Worm (Caenorhabditis elegans) whole organism, L4 larva: Measurements from ENCODE around the gene Y42H9AR.1.

ENCODE experiments used
- F10B5.3 ChIP-seq: sonication (generic microtip); optimal IDR thresholded peaks from 2 replicates; lab custom pipeline; 2016; ENCODE audit warnings: mild to moderate bottlenecking, missing genetic modification characterization, missing compliant biosample characterization
- F44E2.7 ChIP-seq: fragments of 200-800 bp; sonication (Bioruptor generic); IDR thresholded peaks from 2 replicates; pipeline ENCODE4 v2.1.2; 2022; ENCODE audit warnings: missing genetic modification characterization, missing compliant biosample characterization
- T20F7.1 ChIP-seq: fragments of 200-800 bp; sonication (Bioruptor generic); optimal IDR thresholded peaks from 2 replicates; lab custom pipeline; 2018; ENCODE audit warnings: mild to moderate bottlenecking, missing genetic modification characterization, missing compliant biosample characterization
- Y105C5A.15 ChIP-seq: fragments of 200-800 bp; sonication (Bioruptor generic); IDR thresholded peaks from 2 replicates; pipeline ENCODE4 v1.3.6; 2022; ENCODE audit warnings: missing genetic modification characterization, missing compliant biosample characterization
- aha-1 ChIP-seq: fragments of 150-350 bp; peaks from one replicate; lab custom pipeline; 2014; ENCODE audit warnings: missing biosample characterization, missing genetic modification characterization
- aly-2 ChIP-seq: sonication (generic microtip); optimal IDR thresholded peaks from 2 replicates; lab custom pipeline; 2018; ENCODE audit warnings: missing biosample characterization, missing genetic modification characterization
- ceh-62 ChIP-seq: sonication (generic microtip); optimal IDR thresholded peaks from 2 replicates; lab custom pipeline; 2017; ENCODE audit warnings: missing biosample characterization, missing genetic modification characterization
- daf-16 ChIP-seq, 3 experiments: sonication (generic microtip); optimal IDR thresholded peaks; 2 replicates each; lab custom pipeline; 2016 to 2017; ENCODE audit warnings: missing genetic modification characterization in 3 of 3, missing genetic modification reagents in 3 of 3, mild to moderate bottlenecking in 2 of 3, missing compliant biosample characterization in 2 of 3, missing biosample characterization in 1 of 3, moderate library complexity in 1 of 3
- dpl-1 ChIP-seq: fragments of 150-350 bp; optimal IDR thresholded peaks from 2 replicates; lab custom pipeline; 2014; ENCODE audit warnings: missing biosample characterization, missing genetic modification reagents, missing genetic modification characterization
- dve-1 ChIP-seq: sonication (generic microtip); optimal IDR thresholded peaks from 2 replicates; lab custom pipeline; 2017; ENCODE audit warnings: antibody characterized with exemption, mild to moderate bottlenecking, missing genetic modification characterization, missing compliant biosample characterization; ENCODE audit not compliant: insufficient read depth
- egl-27 ChIP-seq: sonication (generic microtip); optimal IDR thresholded peaks from 3 replicates; lab custom pipeline; 2017; ENCODE audit warnings: missing biosample characterization, missing genetic modification reagents, missing genetic modification characterization
- egl-43 ChIP-seq: fragments of 200-800 bp; sonication (Bioruptor generic); IDR thresholded peaks from 2 replicates; pipeline ENCODE4 v1.3.6; 2022; ENCODE audit warnings: missing genetic modification reagents, missing genetic modification characterization, missing compliant biosample characterization
- hif-1 ChIP-seq, 2 experiments: sonication (generic microtip); optimal IDR thresholded peaks; 2 replicates each; lab custom pipeline; 2016 to 2017; ENCODE audit warnings: missing compliant biosample characterization in 2 of 2, missing genetic modification characterization in 2 of 2, missing genetic modification reagents in 2 of 2, missing genotype in 2 of 2, mild to moderate bottlenecking in 1 of 2
- hlh-30 ChIP-seq: sonication (generic microtip); optimal IDR thresholded peaks from 2 replicates; lab custom pipeline; 2017; ENCODE audit warnings: antibody characterized with exemption, mild to moderate bottlenecking, missing genetic modification characterization, missing compliant biosample characterization; ENCODE audit not compliant: insufficient read depth
- hmg-1.1 ChIP-seq: fragments of 200-800 bp; sonication (Bioruptor generic); IDR thresholded peaks from 2 replicates; pipeline ENCODE4 v1.3.6; 2022; ENCODE audit warnings: missing genetic modification reagents, missing genetic modification characterization, missing compliant biosample characterization
- lim-7 ChIP-seq: fragments of 200-800 bp; sonication (Bioruptor generic); IDR thresholded peaks from 2 replicates; pipeline ENCODE4 v1.3.6; 2022; ENCODE audit warnings: missing genetic modification characterization, missing compliant biosample characterization
- lin-1 ChIP-seq: fragments of 200-800 bp; sonication (Bioruptor generic); IDR thresholded peaks from 2 replicates; pipeline ENCODE4 v1.3.6; 2022; ENCODE audit warnings: missing genetic modification reagents, missing genetic modification characterization, missing compliant biosample characterization
- lsy-2 ChIP-seq, 2 experiments: fragments of 150-350 bp in 1 of 2; sonication (generic microtip) in 1 of 2; optimal IDR thresholded peaks; 2 replicates each; lab custom pipeline; 2014 to 2017; ENCODE audit warnings: missing biosample characterization in 2 of 2, missing genetic modification characterization in 2 of 2
- madf-9 ChIP-seq: fragments of 200-800 bp; sonication (Bioruptor generic); conservative IDR thresholded peaks from 2 replicates; pipeline ENCODE4 v1.3.6; 2022; ENCODE audit warnings: missing genetic modification reagents, missing genetic modification characterization, missing compliant biosample characterization
- mdt-29 ChIP-seq: fragments of 200-800 bp; sonication (Bioruptor generic); IDR thresholded peaks from 2 replicates; pipeline ENCODE4 v1.3.6; 2022; ENCODE audit warnings: missing genetic modification reagents, missing genetic modification characterization, missing compliant biosample characterization
- mes-2 ChIP-seq: sonication (generic microtip); optimal IDR thresholded peaks from 2 replicates; lab custom pipeline; 2016; ENCODE audit warnings: missing genotype, mild to moderate bottlenecking, missing genetic modification characterization, missing compliant biosample characterization; ENCODE audit not compliant: poor library complexity, severe bottlenecking
- mxl-2 ChIP-seq: fragments of 200-800 bp; sonication (Bioruptor generic); conservative IDR thresholded peaks from 2 replicates; pipeline ENCODE4 v1.3.6; 2022; ENCODE audit warnings: missing genetic modification reagents, missing genetic modification characterization, missing compliant biosample characterization
- nhr-41 ChIP-seq: fragments of 200-800 bp; sonication (Bioruptor generic); IDR thresholded peaks from 2 replicates; pipeline ENCODE4 v1.3.6; 2022; ENCODE audit warnings: missing genetic modification reagents, missing genetic modification characterization, missing compliant biosample characterization
- nhr-42 ChIP-seq: fragments of 200-800 bp; sonication (Bioruptor generic); IDR thresholded peaks from 2 replicates; pipeline ENCODE4 v1.3.6; 2022; ENCODE audit warnings: missing genetic modification characterization, missing compliant biosample characterization
- nhr-77 ChIP-seq: fragments of 150-350 bp; optimal IDR thresholded peaks from 2 replicates; lab custom pipeline; 2014; ENCODE audit warnings: missing biosample characterization, missing genetic modification characterization
- pha-4 ChIP-seq, 2 experiments: fragments of 150-350 bp in 1 of 2; fragments of 200-800 bp in 1 of 2; sonication (Bioruptor generic) in 1 of 2; IDR thresholded peaks in 1 of 2; optimal IDR thresholded peaks in 1 of 2; 2 replicates each; pipeline versions ENCODE4 v1.3.6 to Lab custom; 2014 to 2022; ENCODE audit warnings: missing genetic modification characterization in 2 of 2, missing genetic modification reagents in 2 of 2, missing biosample characterization in 1 of 2, missing compliant biosample characterization in 1 of 2
- rbr-2 ChIP-seq: sonication (generic microtip); optimal IDR thresholded peaks from 2 replicates; lab custom pipeline; 2016; ENCODE audit warnings: missing genotype, missing genetic modification characterization, missing compliant biosample characterization
- skn-1 ChIP-seq: fragments of 150-350 bp; optimal IDR thresholded peaks from 2 replicates; lab custom pipeline; 2014; ENCODE audit warnings: missing biosample characterization, missing genetic modification characterization
- tag-97 ChIP-seq: fragments of 200-800 bp; sonication (Bioruptor generic); IDR thresholded peaks from 2 replicates; pipeline ENCODE4 v1.3.6; 2022; ENCODE audit warnings: missing genetic modification characterization, missing compliant biosample characterization
- unc-62 ChIP-seq, 3 experiments: fragments of 150-350 bp in 1 of 3; sonication (generic microtip); optimal IDR thresholded peaks in 2 of 3; peaks in 1 of 3; 1 replicate in 1 of 3; 2 replicates in 2 of 3; lab custom pipeline; 2014 to 2017; ENCODE audit warnings: missing biosample characterization in 3 of 3, missing genetic modification characterization in 3 of 3, missing genetic modification reagents in 3 of 3, missing genotype in 1 of 3
- zfp-2 ChIP-seq: sonication (generic microtip); optimal IDR thresholded peaks from 2 replicates; lab custom pipeline; 2016; ENCODE audit warnings: mild to moderate bottlenecking, missing genetic modification characterization, missing compliant biosample characterization
- zip-11 ChIP-seq: fragments of 200-800 bp; sonication (Bioruptor generic); IDR thresholded peaks from 2 replicates; pipeline ENCODE4 v1.3.6; 2022; ENCODE audit warnings: missing genetic modification characterization, missing compliant biosample characterization
- zip-2 ChIP-seq: fragments of 150-350 bp; optimal IDR thresholded peaks from 2 replicates; lab custom pipeline; 2014; ENCODE audit warnings: missing biosample characterization, missing genetic modification characterization
- ztf-11 ChIP-seq: fragments of 150-350 bp; optimal IDR thresholded peaks from 2 replicates; lab custom pipeline; 2014; ENCODE audit warnings: missing biosample characterization, missing genetic modification characterization

Gene Y42H9AR.1

ce11 chrIV:8112187-8112586 is 1.0 kb upstream of the Y42H9AR.1 start, which contains the start of gene Y42H9AR.4 (continued):
- peak; percentile 9 for TF ChIP-seq hlh-30 (tag; lab: Kevin White, UChicago)
- peak; percentile 3 for TF ChIP-seq nhr-77 (tag; lab: Kevin White, UChicago)
- no peak for TF ChIP-seq nhr-42 (GFP tag; lab: Robert Waterston, UW)
- TF ChIP-seq hif-1 (tag; optimal IDR thresholded peaks at IDR 0.05; lab: Kevin White, UChicago): no peak
- no peak for TF ChIP-seq egl-27 (tag; lab: Kevin White, UChicago)
- TF ChIP-seq skn-1 (tag; lab: Kevin White, UChicago): no peak
- no peak for TF ChIP-seq ztf-11
- no peak for TF ChIP-seq mdt-29 (GFP tag; lab: Robert Waterston, UW)
- peak; percentile 29 for TF ChIP-seq rbr-2 (tag; lab: Kevin White, UChicago)
- no peak for TF ChIP-seq F44E2.7 (GFP tag; lab: Robert Waterston, UW)
- TF ChIP-seq ceh-62 (tag; lab: Kevin White, UChicago): no peak
- no peak for TF ChIP-seq aly-2 (tag; lab: Kevin White, UChicago)
- TF ChIP-seq Y105C5A.15 (GFP tag; lab: Robert Waterston, UW): no peak
- TF ChIP-seq zip-2 (tag; lab: Kevin White, UChicago): no peak
- TF ChIP-seq egl-43: no peak
- TF ChIP-seq dve-1 (tag; lab: Kevin White, UChicago): peak; percentile 34
- TF ChIP-seq zfp-2 (tag; lab: Kevin White, UChicago): no peak
- peak in 1 of 2 experiments; percentile 45 for TF ChIP-seq lsy-2 (tag; optimal IDR thresholded peaks at IDR 0.05; lab: Kevin White, UChicago)
- TF ChIP-seq lim-7: no peak
- no peak for TF ChIP-seq zip-11 (GFP tag; lab: Robert Waterston, UW)
- no peak for TF ChIP-seq dpl-1 (GFP tag; lab: Kevin White, UChicago)

- TF ChIP-seq nhr-77 (tag; lab: Kevin White, UChicago) (no peak), F10B5.3 (tag; lab: Kevin White, UChicago) (no peak), unc-62 (GFP tag; optimal IDR thresholded peaks at IDR 0.05 in 1 of 2; lab: Kevin White, UChicago) (no peak), unc-62 (tag; optimal IDR thresholded peaks at IDR 0.05; lab: Kevin White, UChicago) (no peak), dve-1 (tag; lab: Kevin White, UChicago) (no peak), nhr-41 (GFP tag; lab: Robert Waterston, UW) (no peak), mes-2 (tag; lab: Kevin White, UChicago) (peak; percentile 24), hmg-1.1 (GFP tag; lab: Robert Waterston, UW) (no peak), ceh-62 (tag; lab: Kevin White, UChicago) (no peak), daf-16 (GFP tag; optimal IDR thresholded peaks at IDR 0.05; lab: Kevin White, UChicago) (no peak), daf-16 (tag; optimal IDR thresholded peaks at IDR 0.05; lab: Kevin White, UChicago) (peak; percentile 1), mxl-2 (GFP tag; lab: Robert Waterston, UW) (no peak), tag-97 (GFP tag; lab: Robert Waterston, UW) (no peak), dpl-1 (GFP tag; lab: Kevin White, UChicago) (peak; percentile 51)
Measured at ce11 chrIV:8112646-8113045, 547 bp upstream of the Y42H9AR.1 start.

ce11 chrIV:8114535-8114934 is 1.3 kb downstream of the Y42H9AR.1 start:
- no peak for TF ChIP-seq lsy-2 (tag; optimal IDR thresholded peaks at IDR 0.05; lab: Kevin White, UChicago)
- no peak for TF ChIP-seq egl-43
- TF ChIP-seq T20F7.1: no peak
- TF ChIP-seq pha-4 (GFP tag; IDR thresholded peaks at IDR 0.05; lab: Robert Waterston, UW): no peak
- TF ChIP-seq pha-4 (tag; optimal IDR thresholded peaks at IDR 0.05; lab: Kevin White, UChicago): no peak
- TF ChIP-seq lin-1 (GFP tag; lab: Robert Waterston, UW): no peak
- TF ChIP-seq unc-62 (GFP tag; optimal IDR thresholded peaks at IDR 0.05 in 1 of 2; lab: Kevin White, UChicago): peak in 1 of 2 experiments; percentile 94
- TF ChIP-seq unc-62 (tag; optimal IDR thresholded peaks at IDR 0.05; lab: Kevin White, UChicago): no peak

- TF ChIP-seq madf-9 (GFP tag; lab: Robert Waterston, UW): no peak
- TF ChIP-seq aha-1: peak; percentile 79
Measured at ce11 chrIV:8115462-8115861, 2.3 kb downstream of the Y42H9AR.1 start, which contains the start of gene irld-8. TSS of gene irld-8 (plus strand) at chrIV:8115762.
